Worm (Caenorhabditis elegans) whole organism, L4 larva: ENCODE results near the gene srh-297.
A peak's percentile ranks its signal among the peaks of the same experiment; 100 is the strongest.
"Not testable (repeated sequence)": the region's sequence is repeated elsewhere in the genome, so short reads cannot be mapped to it uniquely, and the experiment has no call there.

Experiments
- F44E2.7 ChIP-seq: fragments of 200-800 bp; sonication (Bioruptor generic); IDR thresholded peaks from 2 replicates; pipeline ENCODE4 v2.1.2; 2022; ENCODE audit warnings: missing genetic modification characterization, missing compliant biosample characterization
- Y105C5A.15 ChIP-seq: fragments of 200-800 bp; sonication (Bioruptor generic); IDR thresholded peaks from 2 replicates; pipeline ENCODE4 v1.3.6; 2022; ENCODE audit warnings: missing genetic modification characterization, missing compliant biosample characterization
- Y48G9A.11 ChIP-seq: fragments of 200-800 bp; sonication (Bioruptor generic); IDR thresholded peaks from 2 replicates; pipeline ENCODE4 v1.3.6; 2022; ENCODE audit warnings: missing genetic modification reagents, missing genetic modification characterization, missing compliant biosample characterization
- Y5F2A.4 ChIP-seq: fragments of 200-800 bp; sonication (Bioruptor generic); optimal IDR thresholded peaks from 2 replicates; lab custom pipeline; 2018; ENCODE audit warnings: mild to moderate bottlenecking, missing genetic modification characterization, missing compliant biosample characterization
- ZK337.2 ChIP-seq: fragments of 200-800 bp; sonication (Bioruptor generic); IDR thresholded peaks from 2 replicates; pipeline ENCODE4 v1.3.6; 2022; ENCODE audit warnings: missing genetic modification reagents, missing genetic modification characterization, missing compliant biosample characterization
- ZK546.5 ChIP-seq, 2 experiments: sonication (generic microtip); optimal IDR thresholded peaks; 2 replicates each; lab custom pipeline; 2017; ENCODE audit warnings: missing biosample characterization in 2 of 2, missing genetic modification characterization in 2 of 2
- aha-1 ChIP-seq: fragments of 150-350 bp; peaks from one replicate; lab custom pipeline; 2014; ENCODE audit warnings: missing biosample characterization, missing genetic modification characterization
- ama-1 ChIP-seq: fragments of 150-350 bp; optimal IDR thresholded peaks from 2 replicates; lab custom pipeline; 2014; ENCODE audit warnings: inconsistent platforms, mixed read lengths
- daf-19 ChIP-seq: fragments of 200-800 bp; sonication (Bioruptor generic); conservative IDR thresholded peaks from 2 replicates; pipeline ENCODE4 v1.3.6; 2022; ENCODE audit warnings: missing genetic modification characterization, missing compliant biosample characterization
- duxl-1 ChIP-seq: sonication (generic microtip); optimal IDR thresholded peaks from 2 replicates; lab custom pipeline; 2016; ENCODE audit warnings: mild to moderate bottlenecking, missing genetic modification characterization, moderate library complexity, missing compliant biosample characterization; ENCODE audit not compliant: poor library complexity
- egl-43 ChIP-seq: fragments of 200-800 bp; sonication (Bioruptor generic); IDR thresholded peaks from 2 replicates; pipeline ENCODE4 v1.3.6; 2022; ENCODE audit warnings: missing genetic modification reagents, missing genetic modification characterization, missing compliant biosample characterization
- lin-13 ChIP-seq: fragments of 150-350 bp; optimal IDR thresholded peaks from 2 replicates; lab custom pipeline; 2014; ENCODE audit warnings: missing biosample characterization, missing genetic modification reagents, missing genetic modification characterization
- lin-15B ChIP-seq: fragments of 150-350 bp; sonication (generic microtip); optimal IDR thresholded peaks from 3 replicates; lab custom pipeline; 2014; ENCODE audit warnings: missing biosample characterization, missing genetic modification characterization
- nhr-10 ChIP-seq: fragments of 150-350 bp; optimal IDR thresholded peaks from 2 replicates; lab custom pipeline; 2014; ENCODE audit warnings: missing biosample characterization, missing genetic modification characterization
- nhr-11 ChIP-seq: fragments of 150-350 bp; optimal IDR thresholded peaks from 2 replicates; lab custom pipeline; 2014; ENCODE audit warnings: missing biosample characterization, missing genetic modification characterization
- set-16 ChIP-seq: fragments of 200-800 bp; sonication (Bioruptor generic); IDR thresholded peaks from 2 replicates; pipeline ENCODE4 v1.3.6; 2022; ENCODE audit warnings: missing genetic modification reagents, missing genetic modification characterization, missing compliant biosample characterization
- unc-130 ChIP-seq: sonication (generic microtip); optimal IDR thresholded peaks from 2 replicates; lab custom pipeline; 2016; ENCODE audit warnings: missing genetic modification reagents, missing genetic modification characterization, missing compliant biosample characterization
- zfp-2 ChIP-seq: sonication (generic microtip); optimal IDR thresholded peaks from 2 replicates; lab custom pipeline; 2016; ENCODE audit warnings: mild to moderate bottlenecking, missing genetic modification characterization, missing compliant biosample characterization
- ztf-7 ChIP-seq: fragments of 150-350 bp; optimal IDR thresholded peaks from 2 replicates; lab custom pipeline; 2014; ENCODE audit warnings: missing biosample characterization, missing genetic modification characterization

The srh-297 gene

ce11 chrII:3185848-3186247 lies 44.5 kb downstream of the srh-297 start:
- TF ChIP-seq Y48G9A.11 (GFP tag; lab: Robert Waterston, UW), result peak; percentile 41; the same call in 1 of the 2 replicates
- TF ChIP-seq F44E2.7 (GFP tag; lab: Robert Waterston, UW), result no peak
- TF ChIP-seq ama-1 (lab: Kevin White, UChicago), result no peak
- peak; percentile 55 for TF ChIP-seq set-16 (GFP tag; lab: Robert Waterston, UW)
- peak; percentile 21 for TF ChIP-seq aha-1 (tag; lab: Kevin White, UChicago)
- no peak for TF ChIP-seq lin-15B (tag; lab: Kevin White, UChicago)
- no peak for TF ChIP-seq ztf-7 (tag; lab: Kevin White, UChicago)
- no peak for TF ChIP-seq nhr-10 (tag; lab: Kevin White, UChicago)
- TF ChIP-seq duxl-1, result no peak
- TF ChIP-seq egl-43 (GFP tag; lab: Robert Waterston, UW), result 0 out of 2 replicates have a peak, but pooled peaks have one; percentile 44
- no peak for TF ChIP-seq ZK546.5 (tag; optimal IDR thresholded peaks at IDR 0.05; lab: Kevin White, UChicago)
- TF ChIP-seq Y105C5A.15 (GFP tag; lab: Robert Waterston, UW), result no peak
- no peak for TF ChIP-seq unc-130 (GFP tag; lab: Kevin White, UChicago)

- TF ChIP-seq ZK337.2 (GFP tag; lab: Robert Waterston, UW); daf-19; lin-13 (GFP tag; lab: Kevin White, UChicago): not testable (repeated sequence)
These were observed 45.5 kb downstream of the srh-297 start, which contains the start of gene sri-78 for ce11 chrII:3184858-3185257. sri-78 (plus strand) TSS chrII:3185158.

- not testable (repeated sequence) for TF ChIP-seq Y5F2A.4 (GFP tag; lab: Kevin White, UChicago); nhr-11; zfp-2
These were observed 47.0 kb downstream of the srh-297 start, which contains the start of the genes Y27F2A.6 and Y27F2A.8 for ce11 chrII:3183300-3183840. Y27F2A.6 (minus strand) TSS chrII:3183400. Y27F2A.8 (plus strand) TSS chrII:3183790.
